Worm (Caenorhabditis elegans) whole organism, L4/young adult: ENCODE results near the gene F54F7.14.

Experiments
- W03F9.2 ChIP-seq: fragments of 150-350 bp; optimal IDR thresholded peaks from 2 replicates; lab custom pipeline; 2014; ENCODE audit warnings: missing biosample characterization, missing genetic modification characterization
- dao-5 ChIP-seq: sonication (generic microtip); optimal IDR thresholded peaks from 2 replicates; lab custom pipeline; 2016; ENCODE audit warnings: missing genotype, missing genetic modification characterization, moderate library complexity, missing compliant biosample characterization
- him-1 ChIP-seq: sonication (generic microtip); optimal IDR thresholded peaks from 2 replicates; lab custom pipeline; 2016; ENCODE audit warnings: missing genotype, missing genetic modification reagents, missing genetic modification characterization, missing compliant biosample characterization

The F54F7.14 gene

ce11 chrX:11850082-11850481 lies 590 bp upstream of the F54F7.14 start, which contains the start of gene F54F7.3:
TSS of gene F54F7.3 (minus strand) at chrX:11850182.
- TF ChIP-seq W03F9.2 (tag; lab: Kevin White, UChicago) (no peak), him-1 (tag; lab: Kevin White, UChicago) (no peak), dao-5 (tag; lab: Kevin White, UChicago) (no peak)

ce11 chrX:11852494-11852893 lies 1.8 kb downstream of the F54F7.14 start, which contains the start of gene xtr-1:
TSS of gene xtr-1 (plus strand) at chrX:11852794.
- TF ChIP-seq dao-5 (tag; lab: Kevin White, UChicago): no peak
- TF ChIP-seq him-1 (tag; lab: Kevin White, UChicago): no peak
- no peak for TF ChIP-seq W03F9.2 (tag; lab: Kevin White, UChicago)

DNA sequence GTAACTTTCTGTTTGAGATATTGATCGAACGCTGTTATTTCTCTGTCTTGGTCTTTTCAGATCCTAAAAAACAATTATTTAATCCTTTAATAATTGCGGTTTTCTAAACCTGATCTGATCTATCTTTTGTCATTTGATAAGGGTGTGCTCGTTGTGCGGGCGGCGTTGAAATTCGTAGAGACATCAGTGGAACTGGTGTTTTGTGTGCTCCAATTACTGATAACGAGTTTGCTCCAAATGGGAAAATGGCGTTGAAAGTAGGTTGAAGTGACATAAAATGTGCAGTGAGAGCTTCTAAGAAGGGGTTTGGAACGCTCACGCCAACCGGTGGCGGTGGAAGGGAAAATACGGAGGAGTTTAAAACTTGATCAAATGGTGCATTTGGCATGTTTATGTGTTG lies 3.8 kb downstream of the F54F7.14 start:
- TF ChIP-seq him-1 (tag; lab: Kevin White, UChicago): no peak
- TF ChIP-seq dao-5 (tag; lab: Kevin White, UChicago): no peak
- TF ChIP-seq W03F9.2 (tag; lab: Kevin White, UChicago): no peak

ce11 chrX:11854903-11855302 lies 4.2 kb downstream of the F54F7.14 start, which contains the start of gene F54F7.8:
TSS of gene F54F7.8 (minus strand) at chrX:11855003.
- TF ChIP-seq dao-5 (tag; lab: Kevin White, UChicago) (no peak), W03F9.2 (tag; lab: Kevin White, UChicago) (no peak), him-1 (tag; lab: Kevin White, UChicago) (no peak)

DNA sequence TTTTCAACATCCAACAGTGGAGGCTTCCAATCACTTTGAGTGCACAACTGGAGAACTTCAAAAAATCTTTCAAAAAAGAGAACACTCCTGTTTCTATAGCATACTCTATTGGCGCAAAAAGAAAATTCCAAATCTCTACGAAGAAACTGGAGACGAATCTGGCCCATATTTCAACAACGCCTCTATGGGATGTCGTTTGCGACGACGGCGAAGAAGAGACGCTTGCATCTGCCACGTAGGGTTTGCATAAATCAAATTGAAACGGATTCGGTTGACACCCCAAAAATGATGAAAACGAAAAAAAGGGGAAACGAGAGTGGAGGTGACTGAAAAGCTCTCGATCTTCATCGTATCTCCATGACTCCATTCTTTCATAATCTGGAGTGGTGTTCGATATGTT lies 5.5 kb downstream of the F54F7.14 start:
- no peak for TF ChIP-seq him-1 (tag; lab: Kevin White, UChicago)
- no peak for TF ChIP-seq dao-5 (tag; lab: Kevin White, UChicago)
- no peak for TF ChIP-seq W03F9.2 (tag; lab: Kevin White, UChicago)

DNA sequence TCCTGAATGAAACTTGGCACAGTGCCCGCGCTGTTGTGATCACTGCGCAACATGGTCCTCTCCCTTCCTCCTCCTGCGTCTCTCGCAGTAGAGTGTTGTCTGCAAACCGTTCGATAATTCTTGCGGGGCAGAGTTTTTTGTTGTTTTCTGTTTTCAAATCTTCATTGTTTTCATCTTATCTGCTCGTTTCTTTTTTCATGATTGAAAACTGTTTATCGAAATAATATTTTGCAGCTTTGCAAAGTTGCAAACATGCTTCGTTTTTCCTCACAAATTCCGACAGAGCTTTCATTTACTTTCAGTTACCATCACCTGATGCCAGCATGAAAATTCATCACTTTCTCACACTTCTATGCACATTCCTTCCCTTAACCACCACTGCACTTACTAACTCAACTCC lies 6.5 kb downstream of the F54F7.14 start, which contains the start of gene mes-1:
mes-1 (plus strand) TSS at position 301 of the 400 bp plus-strand sequence.
- TF ChIP-seq W03F9.2 (tag; lab: Kevin White, UChicago) (no peak), him-1 (tag; lab: Kevin White, UChicago) (no peak), dao-5 (tag; lab: Kevin White, UChicago) (no peak)

ce11 chrX:11863307-11863706 lies 12.6 kb downstream of the F54F7.14 start, which contains the start of gene F54F7.10:
TSS of gene F54F7.10 (plus strand) at chrX:11863607.
- no peak for TF ChIP-seq W03F9.2 (tag; lab: Kevin White, UChicago)
- TF ChIP-seq him-1 (tag; lab: Kevin White, UChicago): no peak
- TF ChIP-seq dao-5 (tag; lab: Kevin White, UChicago): no peak

- no peak for TF ChIP-seq dao-5 (tag; lab: Kevin White, UChicago)
- no peak for TF ChIP-seq W03F9.2 (tag; lab: Kevin White, UChicago)
- TF ChIP-seq him-1 (tag; lab: Kevin White, UChicago): no peak
Measured at ce11 chrX:11865083-11865482, 14.4 kb downstream of the F54F7.14 start, which contains the start of gene F54F7.6. TSS of gene F54F7.6 (plus strand) at chrX:11865383.

- TF ChIP-seq W03F9.2 (tag; lab: Kevin White, UChicago): no peak
- TF ChIP-seq dao-5 (tag; lab: Kevin White, UChicago): no peak
- TF ChIP-seq him-1 (tag; lab: Kevin White, UChicago): no peak
Measured at ce11 chrX:11869260-11869659, 18.6 kb downstream of the F54F7.14 start, which contains the start of gene dot-1.2. TSS of gene dot-1.2 (minus strand) at chrX:11869360.

DNA sequence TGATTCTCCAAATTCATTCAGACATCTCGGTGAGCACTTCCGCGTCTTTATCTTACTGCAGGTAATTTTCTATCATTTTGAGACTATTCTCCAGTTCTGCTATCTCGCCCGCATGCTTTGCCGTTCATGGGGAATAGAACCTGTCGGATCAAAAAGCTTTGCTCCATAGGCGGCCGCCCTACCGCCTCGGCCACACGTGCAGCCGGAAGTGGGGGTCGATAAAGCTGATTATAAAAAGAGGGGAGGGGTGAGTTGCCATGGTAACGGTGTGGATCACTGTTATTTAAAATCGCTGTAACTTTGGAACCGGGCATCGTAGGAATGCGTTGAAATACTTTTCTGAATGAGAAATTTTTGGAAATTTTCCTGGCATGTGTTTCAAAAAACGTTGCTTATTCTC lies 19.7 kb downstream of the F54F7.14 start:
- TF ChIP-seq him-1 (tag; lab: Kevin White, UChicago) (no peak), dao-5 (tag; lab: Kevin White, UChicago) (no peak), W03F9.2 (tag; lab: Kevin White, UChicago) (no peak)

DNA sequence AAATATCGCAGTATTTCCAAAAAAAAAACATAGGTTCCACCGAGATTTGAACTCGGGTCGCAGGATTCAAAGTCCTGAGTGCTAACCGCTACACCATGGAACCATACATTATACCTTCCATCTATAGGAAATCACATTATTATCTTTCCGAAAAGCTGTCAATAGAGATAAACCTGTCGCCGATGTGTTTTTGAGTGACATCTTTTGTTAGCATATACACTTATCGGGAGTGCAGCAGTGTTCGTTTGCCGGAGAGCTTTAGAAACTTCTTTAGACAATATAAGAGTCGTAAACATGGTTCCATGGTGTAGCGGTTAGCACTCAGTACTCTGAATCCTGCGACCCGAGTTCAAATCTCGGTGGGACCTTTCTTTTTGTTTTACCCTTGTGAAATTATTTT lies 21.5 kb downstream of the F54F7.14 start:
- TF ChIP-seq him-1 (tag; lab: Kevin White, UChicago) (no peak), dao-5 (tag; lab: Kevin White, UChicago) (peak; percentile 11), W03F9.2 (tag; lab: Kevin White, UChicago) (no peak)

ce11 chrX:11875260-11875659 lies 24.6 kb downstream of the F54F7.14 start, which contains the start of gene Y62H9A.1:
TSS of gene Y62H9A.1 (plus strand) at chrX:11875541.
- TF ChIP-seq W03F9.2 (tag; lab: Kevin White, UChicago) (no peak), him-1 (tag; lab: Kevin White, UChicago) (no peak), dao-5 (tag; lab: Kevin White, UChicago) (no peak)

DNA sequence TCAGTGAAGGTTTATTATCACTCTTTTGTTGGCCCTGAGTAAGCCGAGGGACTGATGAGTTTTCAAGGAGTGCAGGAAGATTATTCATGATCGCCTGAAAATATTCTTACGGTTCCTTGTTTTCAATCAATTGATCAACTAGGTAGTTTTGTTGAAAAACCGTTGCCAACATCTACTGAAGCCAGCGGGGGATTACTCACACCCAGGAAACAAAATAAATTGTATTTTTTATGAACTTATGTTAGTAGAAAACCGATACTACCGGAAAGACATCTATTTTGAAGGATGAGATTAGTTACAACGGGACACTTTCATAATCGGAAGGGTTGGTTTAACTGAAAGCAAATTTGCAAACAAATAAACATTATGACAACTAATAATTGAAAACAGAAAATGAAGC lies 27.4 kb downstream of the F54F7.14 start, which contains the start of gene Y62H9A.2:
Y62H9A.2 (minus strand) TSS at position 101 of the 400 bp plus-strand sequence.
- no peak for TF ChIP-seq dao-5 (tag; lab: Kevin White, UChicago)

DNA sequence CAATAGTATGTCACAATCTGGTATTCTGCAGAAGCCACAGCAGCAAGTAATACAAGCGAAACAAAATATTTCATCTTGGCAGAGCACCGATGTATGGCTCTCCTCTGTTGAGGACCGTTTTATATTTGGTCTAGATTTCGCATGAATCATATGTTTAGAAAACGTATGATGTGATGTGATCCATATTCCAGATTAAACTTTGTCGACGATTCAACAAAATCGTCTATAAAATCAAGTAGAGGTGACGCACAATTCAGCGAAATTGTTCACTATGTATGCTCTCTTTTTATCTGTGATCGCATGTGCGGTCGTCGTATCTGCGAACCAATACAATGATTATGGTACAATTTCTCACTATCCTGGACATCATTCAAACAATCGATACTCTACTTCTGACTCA lies 29.2 kb downstream of the F54F7.14 start, which contains the start of the genes Y62H9A.3 and Y62H9A.4:
Y62H9A.3 (minus strand) TSS at position 101 of the 400 bp plus-strand sequence.
Y62H9A.4 (plus strand) TSS at position 256 of the 400 bp plus-strand sequence.
- TF ChIP-seq dao-5 (tag; lab: Kevin White, UChicago) (no peak), W03F9.2 (tag; lab: Kevin White, UChicago) (no peak), him-1 (tag; lab: Kevin White, UChicago) (no peak)
